Worm (Caenorhabditis elegans): ENCODE data around the gene gly-4.

ce11 chrV:19867883-19868282 is 27.3 kb downstream of the gly-4 start, which contains the start of gene Y116F11B.9:
- TF ChIP-seq xbp-1 (tag; optimal IDR thresholded peaks at IDR 0.05) (no peak), nhr-11 (tag; optimal IDR thresholded peaks at IDR 0.05) (no peak), elt-3 (tag; optimal IDR thresholded peaks at IDR 0.05) (no peak), nhr-90 (tag; optimal IDR thresholded peaks at IDR 0.05; ENCODE audit: poor library complexity) (no peak), nhr-237 (tag; optimal IDR thresholded peaks at IDR 0.05) (no peak), egl-27 (tag; optimal IDR thresholded peaks at IDR 0.05) (no peak), C04F5.9 (tag; optimal IDR thresholded peaks at IDR 0.05) (no peak), ztf-4 (tag; optimal IDR thresholded peaks at IDR 0.05) (no peak), aha-1 (tag; optimal IDR thresholded peaks at IDR 0.05) (no peak), snpc-4 (tag; optimal IDR thresholded peaks at IDR 0.05) (no peak), unc-62 (GFP tag; optimal IDR thresholded peaks at IDR 0.05) (no peak), ama-1 (optimal IDR thresholded peaks at IDR 0.05) (no peak)

All from whole organism, L1 larva.